Fruit fly (Drosophila melanogaster): ENCODE data around the gene CG43390.
A peak's percentile ranks its signal among the peaks of the same experiment; 100 is the strongest.

Gene CG43390

DNA sequence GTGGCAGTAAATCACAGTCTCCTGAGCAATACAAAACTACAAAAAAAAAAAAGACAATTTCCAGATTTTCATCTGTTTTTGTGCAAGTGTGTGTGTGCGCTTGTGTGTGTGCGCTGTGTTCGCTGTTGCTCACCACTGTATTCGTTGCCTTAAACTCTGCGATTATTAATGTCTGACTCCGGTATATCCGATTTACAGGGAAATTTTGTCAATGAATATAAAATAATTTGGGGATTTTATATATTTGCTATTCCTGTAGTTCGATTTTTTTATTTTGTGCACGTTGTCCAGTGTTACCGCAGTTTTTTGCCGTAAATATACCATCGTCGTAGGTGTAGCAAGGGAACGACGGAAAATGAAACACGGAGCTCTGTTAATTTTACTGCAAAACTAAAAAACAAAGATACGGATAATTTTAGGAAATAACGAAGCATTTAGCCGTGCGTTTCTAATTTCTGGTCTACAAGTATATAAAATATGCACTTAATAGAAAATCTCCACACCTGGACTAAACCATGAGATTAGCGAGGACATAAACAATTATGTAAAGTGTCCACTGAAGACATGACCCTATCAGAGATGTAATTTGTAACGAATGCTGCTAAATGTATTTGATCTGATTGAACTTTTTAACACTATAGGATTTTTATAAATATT lies 29.5 kb upstream of the CG43390 start, which contains the start of gene Duba (continued):
- no peak for TF ChIP-seq CG10654 (GFP tag; optimal IDR thresholded peaks at IDR 0.05)
- peak; percentile 77 for TF ChIP-seq CG10267 (tag; optimal IDR thresholded peaks at IDR 0.05)
- TF ChIP-seq p53 (GFP tag; optimal IDR thresholded peaks at IDR 0.05): no peak
- no peak for TF ChIP-seq HLHmδ (GFP tag; optimal IDR thresholded peaks at IDR 0.05)
- TF ChIP-seq Bgb (GFP tag; IDR thresholded peaks at IDR 0.05; ENCODE audit: partially characterized antibody): peak; percentile 29; the same call in 1 of the 2 replicates
- no peak for TF ChIP-seq CG4730 (GFP tag; IDR thresholded peaks at IDR 0.05)
- peak; percentile 73 for TF ChIP-seq CTCF (GFP tag; optimal IDR thresholded peaks at IDR 0.05)
- TF ChIP-seq pzg (GFP tag; optimal IDR thresholded peaks at IDR 0.05): peak; percentile 51
- TF ChIP-seq gcm2 (GFP tag; optimal IDR thresholded peaks at IDR 0.05): no peak
- peak; percentile 27; the same call in 1 of the 2 replicates for TF ChIP-seq MBD-R2 (GFP tag; IDR thresholded peaks at IDR 0.05)
- no peak for TF ChIP-seq Adf1 (GFP tag; IDR thresholded peaks at IDR 0.05)
- no peak for TF ChIP-seq sisA (GFP tag; IDR thresholded peaks at IDR 0.05)
- TF ChIP-seq zen (tag; optimal IDR thresholded peaks at IDR 0.05): peak; percentile 10
- no peak for TF ChIP-seq ab (GFP tag; optimal IDR thresholded peaks at IDR 0.05)
- TF ChIP-seq pfk (GFP tag; optimal IDR thresholded peaks at IDR 0.05): peak; percentile 91
- no peak for TF ChIP-seq HmgZ (tag; optimal IDR thresholded peaks at IDR 0.05)
- TF ChIP-seq BtbVII (GFP tag; optimal IDR thresholded peaks at IDR 0.05): no peak
- TF ChIP-seq en (GFP tag; optimal IDR thresholded peaks at IDR 0.05): no peak
- TF ChIP-seq CG2712 (tag; optimal IDR thresholded peaks at IDR 0.05): peak; percentile 43
- peak; percentile 42 for TF ChIP-seq trem (tag; optimal IDR thresholded peaks at IDR 0.05)
- no peak for TF ChIP-seq fd96Cb (tag; optimal IDR thresholded peaks at IDR 0.05)
- TF ChIP-seq CG15073 (GFP tag; optimal IDR thresholded peaks at IDR 0.05): no peak
- TF ChIP-seq sd (tag; optimal IDR thresholded peaks at IDR 0.05): no peak
- no peak for TF ChIP-seq fru (optimal IDR thresholded peaks at IDR 0.05)
- no peak for TF ChIP-seq D19A (tag; optimal IDR thresholded peaks at IDR 0.05)
- TF ChIP-seq nmo (GFP tag; optimal IDR thresholded peaks at IDR 0.05): peak; percentile 67
- no peak for TF ChIP-seq Hmx (GFP tag; optimal IDR thresholded peaks at IDR 0.05)
- TF ChIP-seq CG1832 (GFP tag; optimal IDR thresholded peaks at IDR 0.05): no peak
- TF ChIP-seq Dll (GFP tag; IDR thresholded peaks at IDR 0.05; ENCODE audit: partially characterized antibody): no peak
- peak; percentile 55 for TF ChIP-seq CG9797 (GFP tag; optimal IDR thresholded peaks at IDR 0.05)
- TF ChIP-seq Nf-YB (GFP tag; optimal IDR thresholded peaks at IDR 0.05): no peak
- TF ChIP-seq Kr (GFP tag; optimal IDR thresholded peaks at IDR 0.05): no peak
- no peak for TF ChIP-seq CG7745 (tag; optimal IDR thresholded peaks at IDR 0.05)
- peak; percentile 24 for TF ChIP-seq Xbp1 (GFP tag; optimal IDR thresholded peaks at IDR 0.05)
- TF ChIP-seq CG15696 (tag; optimal IDR thresholded peaks at IDR 0.05): no peak
- no peak for TF ChIP-seq ap (GFP tag; IDR thresholded peaks at IDR 0.05)
- TF ChIP-seq MESR4 (GFP tag; optimal IDR thresholded peaks at IDR 0.05): peak; percentile 83
- no peak for TF ChIP-seq grau (tag; optimal IDR thresholded peaks at IDR 0.05)
- no peak for TF ChIP-seq kah (GFP tag; optimal IDR thresholded peaks at IDR 0.05)
- no peak for TF ChIP-seq sqz (GFP tag; optimal IDR thresholded peaks at IDR 0.05)
- no peak for TF ChIP-seq Vsx1 (GFP tag; optimal IDR thresholded peaks at IDR 0.05)
- TF ChIP-seq CG17385 (GFP tag; optimal IDR thresholded peaks at IDR 0.05): no peak
- TF ChIP-seq Jarid2 (GFP tag; optimal IDR thresholded peaks at IDR 0.05): no peak
- TF ChIP-seq lab (GFP tag; optimal IDR thresholded peaks at IDR 0.05): no peak
- no peak for TF ChIP-seq dmrt11E (tag; optimal IDR thresholded peaks at IDR 0.05)
- TF ChIP-seq Dad (GFP tag; optimal IDR thresholded peaks at IDR 0.05): no peak
- TF ChIP-seq lilli (GFP tag; optimal IDR thresholded peaks at IDR 0.05): no peak
- peak; percentile 13 for TF ChIP-seq CG15514 (GFP tag; optimal IDR thresholded peaks at IDR 0.05)
- no peak for TF ChIP-seq CG15479 (GFP tag; optimal IDR thresholded peaks at IDR 0.05)
- no peak for TF ChIP-seq CG33213 (GFP tag; optimal IDR thresholded peaks at IDR 0.05)
